Fruit fly (Drosophila melanogaster): ENCODE results near the gene CG45101.

- no peak for TF ChIP-seq crc (GFP tag; optimal IDR thresholded peaks at IDR 0.05)
- TF ChIP-seq CG8765 (GFP tag; IDR thresholded peaks at IDR 0.05) = no peak
- TF ChIP-seq CG9609 (GFP tag; optimal IDR thresholded peaks at IDR 0.05) = no peak
- no peak for TF ChIP-seq Hr51 (GFP tag; optimal IDR thresholded peaks at IDR 0.05)
- no peak for TF ChIP-seq Nf-YA (GFP tag; IDR thresholded peaks at IDR 0.05)
- TF ChIP-seq D19A (tag; optimal IDR thresholded peaks at IDR 0.05) = no peak
- no peak for TF ChIP-seq so (GFP tag; IDR thresholded peaks at IDR 0.05)
- no peak for TF ChIP-seq slp2 (GFP tag; optimal IDR thresholded peaks at IDR 0.05)
- no peak for TF ChIP-seq CG12391 (tag; optimal IDR thresholded peaks at IDR 0.05)
- no peak for TF ChIP-seq Mrtf (GFP tag; IDR thresholded peaks at IDR 0.05)
- no peak for TF ChIP-seq Ets97D (GFP tag; optimal IDR thresholded peaks at IDR 0.05)
- TF ChIP-seq zen (tag; optimal IDR thresholded peaks at IDR 0.05) = no peak
Measured at dm6 chr3L:11109454-11109853, 44.7 kb downstream of the CG45101 start, which contains the start of the genes CG34012 and emei.

Measured in whole organism, embryonic.